Worm (Caenorhabditis elegans) whole organism, midembryonic: ENCODE results near the gene W06F12.3.
"Not testable (repeated sequence)": the region's sequence is repeated elsewhere in the genome, so short reads cannot be mapped to it uniquely, and the experiment has no call there.

Source experiments
- T22C8.4 ChIP-seq: fragments of 200-800 bp; sonication (Bioruptor generic); IDR thresholded peaks from 2 replicates; pipeline ENCODE4 v1.3.6; 2022; ENCODE audit warnings: missing genetic modification characterization, missing compliant biosample characterization
- cog-1 ChIP-seq: sonication (generic microtip); optimal IDR thresholded peaks from 2 replicates; lab custom pipeline; 2016; ENCODE audit warnings: missing genetic modification characterization, missing compliant biosample characterization
- flt-1 ChIP-seq: fragments of 200-800 bp; sonication (Bioruptor generic); IDR thresholded peaks from 2 replicates; pipeline ENCODE4 v1.3.6; 2022; ENCODE audit warnings: missing genetic modification characterization, missing compliant biosample characterization
- klf-2 ChIP-seq: fragments of 200-800 bp; sonication (Bioruptor generic); conservative IDR thresholded peaks from 2 replicates; pipeline ENCODE4 v1.3.6; 2022; ENCODE audit warnings: missing genetic modification reagents, missing genetic modification characterization, missing compliant biosample characterization
- med-1 ChIP-seq: sonication (generic microtip); optimal IDR thresholded peaks from 2 replicates; lab custom pipeline; 2017; ENCODE audit warnings: missing genetic modification characterization, mild to moderate bottlenecking, missing compliant biosample characterization, antibody characterized with exemption, missing genetic modification reagents; ENCODE audit not compliant: insufficient read depth
- ref-1 ChIP-seq: fragments of 200-800 bp; sonication (Bioruptor generic); conservative IDR thresholded peaks from 2 replicates; pipeline ENCODE4 v1.3.6; 2022; ENCODE audit warnings: missing genetic modification reagents, missing genetic modification characterization, missing compliant biosample characterization
- tab-1 ChIP-seq: fragments of 200-800 bp; sonication (Bioruptor generic); IDR thresholded peaks from 2 replicates; pipeline ENCODE4 v1.3.6; 2022; ENCODE audit warnings: missing genetic modification characterization, missing compliant biosample characterization
- ztf-23 ChIP-seq: fragments of 200-800 bp; sonication (Bioruptor generic); IDR thresholded peaks from 2 replicates; pipeline ENCODE4 v1.3.6; 2022; ENCODE audit warnings: missing genetic modification reagents, missing genetic modification characterization, missing compliant biosample characterization
- ztf-29 ChIP-seq: fragments of 200-800 bp; sonication (Bioruptor generic); IDR thresholded peaks from 2 replicates; pipeline ENCODE4 v1.3.6; 2022; ENCODE audit warnings: missing genetic modification reagents, missing genetic modification characterization, missing compliant biosample characterization

Gene W06F12.3

DNA sequence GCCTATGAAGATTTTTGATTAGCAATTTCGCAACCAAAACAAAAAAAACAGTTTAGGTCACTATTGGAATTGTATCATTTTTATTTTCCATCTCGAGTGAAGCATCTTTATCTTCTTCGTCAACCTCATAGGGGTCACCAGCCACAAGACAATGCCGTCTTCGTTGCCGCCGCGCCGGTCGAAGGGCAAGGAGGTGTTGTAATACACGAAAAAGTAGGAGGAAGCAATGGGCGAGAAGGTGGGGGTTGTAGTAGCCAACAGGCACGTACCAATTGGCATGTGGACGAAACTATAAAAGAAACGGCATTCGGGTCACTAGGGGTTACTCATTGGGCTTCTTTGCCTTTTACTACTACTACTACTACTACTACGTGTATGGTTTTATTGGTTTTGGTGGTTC lies 7.2 kb downstream of the W06F12.3 start:
- TF ChIP-seq ztf-23 = no peak
- no peak for TF ChIP-seq ztf-29 (GFP tag; lab: Robert Waterston, UW)

DNA sequence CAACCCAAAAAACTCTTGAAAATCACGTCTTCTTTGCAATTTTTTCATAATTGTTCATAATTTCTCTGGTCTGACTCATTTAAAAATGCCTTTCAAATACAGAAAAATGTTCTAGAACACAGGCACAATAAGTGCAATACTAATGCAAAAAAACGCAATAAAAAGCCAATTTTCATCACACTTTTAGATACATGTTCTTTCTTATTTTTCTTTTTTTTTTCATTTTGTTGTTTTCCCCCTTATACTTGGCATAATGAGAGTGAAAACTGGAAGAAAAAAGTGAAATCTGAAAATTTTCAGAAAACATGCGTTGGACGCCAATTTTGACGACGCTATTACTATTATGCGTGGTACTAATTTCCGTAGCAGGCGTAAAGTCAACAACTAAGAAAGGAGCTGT lies 9.1 kb downstream of the W06F12.3 start, which contains the start of gene tyr-2:
TSS of gene tyr-2 (plus strand) at position 301 of the 400 bp plus-strand sequence.
- TF ChIP-seq med-1 (GFP tag; lab: Kevin White, UChicago) (no peak), ztf-23 (no peak), T22C8.4 (GFP tag; lab: Robert Waterston, UW) (no peak), flt-1 (GFP tag; lab: Robert Waterston, UW) (no peak), klf-2 (GFP tag; lab: Robert Waterston, UW) (no peak), tab-1 (no peak)

DNA sequence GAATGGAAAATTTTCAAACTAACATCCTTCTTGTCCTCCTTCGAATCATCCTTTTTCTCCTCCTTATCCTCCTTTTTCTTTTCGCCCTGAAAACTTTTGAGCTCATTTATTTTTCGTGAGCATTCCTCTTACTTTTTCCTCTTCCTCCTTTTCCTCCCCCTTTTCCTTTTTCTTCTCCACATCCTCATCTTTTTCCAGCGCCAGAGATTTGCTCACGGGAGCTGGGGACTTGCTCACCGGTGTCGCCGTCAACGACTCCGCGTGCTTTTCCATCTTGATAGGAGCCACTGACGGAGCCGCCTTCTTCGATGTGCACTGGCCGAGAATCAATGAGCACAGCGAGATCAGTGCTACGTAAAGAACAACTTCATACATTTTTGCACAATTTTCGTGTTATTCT lies 13.5 kb downstream of the W06F12.3 start, which contains the start of gene K08E3.2:
TSS of gene K08E3.2 (minus strand) at position 375 of the 400 bp plus-strand sequence.
- TF ChIP-seq cog-1 = no peak
- no peak for TF ChIP-seq flt-1 (GFP tag; lab: Robert Waterston, UW)
- TF ChIP-seq med-1 (GFP tag; lab: Kevin White, UChicago) = no peak
- no peak for TF ChIP-seq T22C8.4 (GFP tag; lab: Robert Waterston, UW)
- no peak for TF ChIP-seq ztf-29 (GFP tag; lab: Robert Waterston, UW)
- TF ChIP-seq klf-2 (GFP tag; lab: Robert Waterston, UW) = no peak
- no peak for TF ChIP-seq tab-1
- no peak for TF ChIP-seq ref-1 (GFP tag; lab: Robert Waterston, UW)
- no peak for TF ChIP-seq ztf-23

DNA sequence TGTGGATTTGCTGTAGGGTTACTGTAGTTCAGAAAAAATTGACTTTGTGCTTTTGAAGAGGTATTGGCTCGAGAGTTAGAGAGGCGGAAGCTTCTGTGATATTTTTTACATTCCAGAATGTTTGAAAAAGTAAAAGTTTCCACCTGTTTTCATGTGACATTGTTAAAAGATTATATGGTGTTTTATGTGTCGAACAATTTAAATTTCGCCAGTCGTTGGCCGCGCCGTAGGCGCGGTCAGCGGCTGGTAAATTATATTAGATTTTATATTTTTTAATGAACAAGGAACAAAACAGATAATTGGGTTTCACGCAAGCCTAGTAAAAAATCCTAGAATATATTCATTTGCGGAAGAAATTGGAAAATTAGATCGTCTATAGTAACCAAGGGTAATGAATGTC lies 16.3 kb downstream of the W06F12.3 start, which contains the start of gene mlc-7:
TSS of gene mlc-7 (plus strand) at position 301 of the 400 bp plus-strand sequence.
- not testable (repeated sequence) for TF ChIP-seq flt-1 (GFP tag; lab: Robert Waterston, UW); ztf-23; tab-1

DNA sequence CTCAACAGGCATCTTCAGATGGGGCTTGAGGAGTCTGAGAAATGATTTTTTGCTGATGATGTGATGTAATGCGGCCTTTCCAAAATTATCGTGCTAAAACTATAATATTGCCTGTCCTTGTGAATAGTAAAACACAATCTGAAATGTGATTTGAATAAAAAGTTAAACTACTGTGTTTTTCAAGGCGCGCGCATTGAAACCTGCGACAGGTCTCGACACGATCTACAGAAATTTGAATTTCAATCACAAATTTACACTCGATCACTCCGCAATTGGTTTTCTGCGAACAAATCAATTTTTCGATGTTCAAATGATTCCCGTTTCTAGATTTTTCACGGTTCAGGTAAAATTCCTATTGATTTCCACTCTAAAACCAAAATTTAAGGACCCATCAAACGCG lies 20.9 kb downstream of the W06F12.3 start, which contains the start of gene toca-2:
TSS of gene toca-2 (plus strand) at position 208 of the 400 bp plus-strand sequence.
- no peak for TF ChIP-seq T22C8.4 (GFP tag; lab: Robert Waterston, UW)
- no peak for TF ChIP-seq ref-1 (GFP tag; lab: Robert Waterston, UW)
- TF ChIP-seq flt-1 (GFP tag; lab: Robert Waterston, UW) = no peak
- no peak for TF ChIP-seq med-1 (GFP tag; lab: Kevin White, UChicago)
- TF ChIP-seq klf-2 (GFP tag; lab: Robert Waterston, UW) = no peak
- TF ChIP-seq cog-1 = no peak
- TF ChIP-seq ztf-29 (GFP tag; lab: Robert Waterston, UW) = no peak
- no peak for TF ChIP-seq ztf-23
- no peak for TF ChIP-seq tab-1

DNA sequence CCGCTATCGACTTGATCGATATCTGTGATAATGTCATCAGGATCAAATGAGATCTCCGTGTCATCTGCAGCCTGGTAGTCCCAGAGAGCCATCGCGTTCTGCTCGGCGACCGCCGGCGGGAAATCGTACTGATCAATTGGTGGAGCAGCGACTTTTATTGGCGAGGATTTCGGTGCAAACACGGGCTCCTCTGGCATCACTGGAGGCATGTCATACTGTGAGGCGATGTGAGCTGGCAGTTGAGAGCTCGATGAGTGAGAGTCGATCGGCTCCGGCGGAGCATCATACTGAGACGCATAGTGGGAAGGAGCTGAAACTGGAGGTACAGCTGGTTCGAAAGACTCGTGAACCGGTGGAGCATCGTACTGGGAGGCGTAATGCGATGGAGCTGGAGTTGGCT lies 24.9 kb downstream of the W06F12.3 start:
- TF ChIP-seq ref-1 (GFP tag; lab: Robert Waterston, UW) = no peak
- TF ChIP-seq klf-2 (GFP tag; lab: Robert Waterston, UW) = no peak

DNA sequence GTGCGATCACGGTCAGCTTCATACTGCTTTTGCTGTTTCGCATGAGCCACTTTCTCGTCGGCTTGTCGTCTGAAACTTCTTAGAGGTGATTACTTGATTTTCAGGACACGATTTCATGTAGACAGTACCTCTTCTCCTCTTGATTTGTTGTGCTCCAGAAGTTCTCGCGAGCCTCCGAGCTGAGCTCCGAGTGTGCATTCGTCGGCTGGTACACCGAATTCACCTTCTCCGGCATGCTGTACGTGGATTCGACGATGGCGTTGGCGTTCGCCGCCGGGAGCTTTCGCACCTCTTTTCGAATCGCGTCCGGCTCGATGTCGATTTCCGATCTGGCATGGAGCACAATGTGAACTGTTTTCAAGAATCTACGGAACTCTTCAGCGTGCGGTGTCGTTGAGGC lies 26.2 kb downstream of the W06F12.3 start:
- no peak for TF ChIP-seq cog-1

DNA sequence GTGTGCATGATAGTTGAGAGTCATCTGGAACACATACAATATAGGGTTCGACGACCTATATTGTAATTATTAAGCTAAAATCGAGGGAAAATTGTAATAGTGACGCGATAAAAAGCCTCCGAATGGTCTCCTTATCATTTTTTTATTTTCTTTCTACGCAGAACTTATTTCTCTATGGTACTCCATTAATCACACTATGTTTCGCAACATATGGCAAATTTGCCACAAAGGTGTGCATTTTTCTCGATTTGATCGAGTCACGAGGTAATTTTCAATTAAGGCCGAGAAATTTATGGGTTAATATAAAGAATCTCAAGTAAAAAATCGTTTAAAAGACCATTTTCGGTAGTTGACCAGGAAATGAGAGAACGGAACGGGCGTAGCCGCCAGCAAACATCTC lies 27.2 kb downstream of the W06F12.3 start, which contains the start of gene dbn-1:
TSS of gene dbn-1 (minus strand) at position 24 of the 400 bp plus-strand sequence.
- no peak for TF ChIP-seq klf-2 (GFP tag; lab: Robert Waterston, UW)

DNA sequence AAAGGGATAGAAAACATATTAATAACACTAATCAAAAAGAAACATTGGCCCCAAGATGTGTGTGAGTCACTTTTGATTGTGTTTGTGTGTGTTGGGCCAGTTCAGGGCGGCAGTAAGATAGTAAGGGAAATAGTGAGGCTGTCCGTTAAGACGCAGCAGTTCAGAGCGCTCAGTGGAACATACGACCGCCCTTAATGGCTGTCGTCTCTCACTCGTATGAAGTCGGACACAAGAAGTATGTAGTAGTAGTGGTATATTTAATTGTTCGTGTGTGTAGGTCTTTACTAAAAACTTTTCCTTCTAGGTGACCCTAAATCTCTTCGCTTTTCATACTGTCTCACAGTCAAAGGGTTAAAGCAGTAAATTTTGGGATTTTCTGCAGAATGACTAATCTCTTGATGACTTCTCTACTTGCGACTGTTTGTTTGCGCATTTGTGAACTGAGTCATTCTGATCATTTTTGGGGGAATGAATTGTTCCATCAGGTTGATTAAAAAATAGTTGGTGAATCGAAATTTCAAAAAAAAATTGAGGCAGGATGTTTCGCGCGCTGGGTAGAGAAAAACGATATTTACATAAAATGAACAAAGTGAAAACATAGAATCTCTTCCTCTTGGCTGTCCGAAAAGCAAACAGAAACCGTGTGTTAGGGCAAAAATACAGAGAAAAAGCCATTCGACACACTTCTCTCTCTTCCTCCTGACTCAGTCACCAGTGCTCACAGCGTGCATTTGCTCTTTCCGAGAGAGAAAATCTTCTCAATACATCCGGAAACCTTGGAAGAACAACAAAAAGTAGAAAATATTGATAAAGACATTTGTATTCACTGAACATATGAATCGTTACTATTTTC lies 28.7 kb downstream of the W06F12.3 start:
- TF ChIP-seq ref-1 (GFP tag; lab: Robert Waterston, UW) (no peak), cog-1 (no peak), flt-1 (GFP tag; lab: Robert Waterston, UW) (no peak), tab-1 (no peak), ztf-23 (no peak)

DNA sequence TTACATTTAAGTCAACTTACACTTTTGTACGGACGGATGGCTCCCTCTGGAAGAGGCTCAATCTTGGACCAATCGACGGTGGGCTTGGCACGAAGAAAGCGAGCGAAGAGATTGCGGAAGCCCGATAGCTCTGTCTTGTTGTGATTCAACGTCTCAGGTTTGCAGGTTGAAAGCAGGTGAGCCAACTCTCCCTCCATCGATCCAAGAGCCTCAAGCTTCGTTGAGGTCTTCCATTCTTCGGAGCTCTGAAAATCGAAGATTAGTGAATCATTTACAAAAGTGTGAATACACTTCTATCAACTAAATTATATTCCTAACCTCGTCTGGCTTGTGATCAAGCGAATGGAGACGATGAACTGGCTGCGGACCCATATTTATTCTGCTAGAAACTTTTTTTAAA lies 31.0 kb downstream of the W06F12.3 start:
- TF ChIP-seq ref-1 (GFP tag; lab: Robert Waterston, UW) (no peak), ztf-29 (GFP tag; lab: Robert Waterston, UW) (no peak), med-1 (GFP tag; lab: Kevin White, UChicago) (no peak), cog-1 (no peak), T22C8.4 (GFP tag; lab: Robert Waterston, UW) (no peak), tab-1 (no peak), ztf-23 (no peak), flt-1 (GFP tag; lab: Robert Waterston, UW) (no peak), klf-2 (GFP tag; lab: Robert Waterston, UW) (no peak)

DNA sequence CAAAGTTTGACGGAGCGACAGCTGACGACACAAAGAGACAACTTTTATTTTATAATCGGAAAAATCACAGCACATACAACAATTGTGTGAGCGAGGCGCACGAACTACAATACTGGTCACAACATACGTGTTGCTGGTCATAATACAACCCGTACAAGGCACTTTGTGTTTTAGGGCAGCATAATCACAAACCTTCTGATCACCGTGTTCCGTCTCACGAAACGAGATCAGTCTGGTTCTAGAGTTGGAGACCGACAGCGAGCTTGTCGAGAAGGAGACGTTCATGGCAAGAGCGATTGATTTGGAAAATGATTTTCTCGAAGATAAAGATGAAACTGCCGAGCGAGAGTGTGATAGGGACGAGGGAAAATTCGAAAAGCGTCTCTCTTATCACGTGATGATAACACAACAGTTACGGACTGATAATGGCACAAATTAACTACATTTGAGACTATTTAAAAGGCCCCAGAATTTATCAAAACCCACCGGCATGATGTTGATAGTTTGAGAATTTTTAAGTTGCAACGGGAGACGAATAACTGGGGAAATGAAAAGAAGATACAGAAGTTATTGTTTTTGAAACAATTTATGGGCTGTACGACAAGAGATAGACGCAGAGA lies 32.0 kb downstream of the W06F12.3 start:
- TF ChIP-seq ztf-29 (GFP tag; lab: Robert Waterston, UW) (no peak), flt-1 (GFP tag; lab: Robert Waterston, UW) (no peak), med-1 (GFP tag; lab: Kevin White, UChicago) (no peak), tab-1 (no peak)
